Worm (Caenorhabditis elegans) whole organism, early embryonic: ENCODE data around the gene C12D8.13.

Experiments used
- B0310.2 ChIP-seq: sonication (generic microtip); optimal IDR thresholded peaks from 2 replicates; lab custom pipeline; 2016; ENCODE audit warnings: mild to moderate bottlenecking, missing genetic modification characterization, missing compliant biosample characterization
- F13C5.2 ChIP-seq: sonication (generic microtip); optimal IDR thresholded peaks from 2 replicates; lab custom pipeline; 2017; ENCODE audit warnings: mild to moderate bottlenecking, missing genetic modification characterization, inconsistent platforms, missing compliant biosample characterization
- aly-1 ChIP-seq: sonication (generic microtip); optimal IDR thresholded peaks from 2 replicates; lab custom pipeline; 2016; ENCODE audit warnings: missing genetic modification characterization, missing compliant biosample characterization
- ama-1 ChIP-seq: fragments of 150-350 bp; optimal IDR thresholded peaks from 2 replicates; lab custom pipeline; 2014
- ceh-13 ChIP-seq: fragments of 200-800 bp; sonication (Bioruptor generic); optimal IDR thresholded peaks from 2 replicates; lab custom pipeline; 2018; ENCODE audit warnings: mild to moderate bottlenecking, missing genetic modification characterization, missing compliant biosample characterization
- ceh-36 ChIP-seq: sonication (generic microtip); optimal IDR thresholded peaks from 2 replicates; lab custom pipeline; 2016; ENCODE audit warnings: missing genetic modification characterization, inconsistent platforms, missing compliant biosample characterization
- ets-7 ChIP-seq: sonication (generic microtip); optimal IDR thresholded peaks from 2 replicates; lab custom pipeline; 2016; ENCODE audit warnings: missing genotype, missing genetic modification characterization, missing compliant biosample characterization
- flt-1 ChIP-seq: fragments of 200-800 bp; sonication (Bioruptor generic); IDR thresholded peaks from 2 replicates; pipeline ENCODE4 v1.3.6; 2022; ENCODE audit warnings: missing genetic modification characterization, missing compliant biosample characterization
- hmbx-1 ChIP-seq: sonication (generic microtip); optimal IDR thresholded peaks from 2 replicates; lab custom pipeline; 2016; ENCODE audit warnings: mild to moderate bottlenecking, missing genetic modification characterization, missing compliant biosample characterization
- hmg-4 ChIP-seq: fragments of 200-800 bp; sonication (Bioruptor generic); optimal IDR thresholded peaks from 2 replicates; lab custom pipeline; 2018; ENCODE audit warnings: mild to moderate bottlenecking, missing genetic modification characterization, missing compliant biosample characterization
- hnd-1 ChIP-seq: sonication (generic microtip); optimal IDR thresholded peaks from 2 replicates; lab custom pipeline; 2016; ENCODE audit warnings: missing genetic modification characterization, missing compliant biosample characterization
- pes-1 ChIP-seq: fragments of 200-800 bp; sonication (Bioruptor generic); IDR thresholded peaks from 2 replicates; pipeline ENCODE4 v1.3.6; 2022; ENCODE audit warnings: missing genetic modification reagents, missing genetic modification characterization, missing compliant biosample characterization
- scrt-1 ChIP-seq: fragments of 200-800 bp; sonication (Bioruptor generic); IDR thresholded peaks from 2 replicates; pipeline ENCODE4 v1.3.6; 2022; ENCODE audit warnings: missing genetic modification characterization, missing compliant biosample characterization
- sea-1 ChIP-seq: fragments of 200-800 bp; sonication (Bioruptor generic); conservative IDR thresholded peaks from 2 replicates; pipeline ENCODE4 v1.3.6; 2022; ENCODE audit warnings: missing genetic modification characterization, missing compliant biosample characterization
- tbx-11 ChIP-seq: fragments of 200-800 bp; sonication (Bioruptor generic); IDR thresholded peaks from 2 replicates; pipeline ENCODE4 v1.3.6; 2022; ENCODE audit warnings: missing genetic modification characterization, missing compliant biosample characterization
- tbx-37 ChIP-seq: fragments of 200-800 bp; sonication (Bioruptor generic); conservative IDR thresholded peaks from 2 replicates; pipeline ENCODE4 v1.3.6; 2022; ENCODE audit warnings: missing genetic modification reagents, missing genetic modification characterization, missing compliant biosample characterization
- tra-4 ChIP-seq: sonication (generic microtip); optimal IDR thresholded peaks from 2 replicates; lab custom pipeline; 2017; ENCODE audit warnings: missing genetic modification characterization, missing compliant biosample characterization

C12D8.13 gene

DNA sequence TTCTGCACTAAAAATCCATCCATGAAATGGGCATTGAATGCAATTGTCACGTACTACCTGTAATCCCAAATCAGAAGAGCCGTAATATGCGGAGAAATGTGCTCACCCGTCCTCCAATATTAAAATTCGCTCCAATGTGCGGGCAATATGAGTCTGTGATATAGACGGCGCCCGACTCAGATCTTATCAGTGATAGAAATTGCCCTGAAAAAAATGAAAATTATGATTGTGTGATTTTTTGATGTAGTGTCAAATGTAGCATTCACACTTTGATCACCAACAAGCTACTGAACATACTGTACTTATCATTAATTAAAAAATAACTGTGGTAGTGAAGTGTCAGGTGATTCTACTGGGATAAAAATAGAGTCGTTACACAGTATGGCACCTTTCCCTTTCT lies 4.1 kb upstream of the C12D8.13 start:
- TF ChIP-seq B0310.2 = no peak
- TF ChIP-seq tbx-37 = no peak
- no peak for TF ChIP-seq ama-1 (lab: Kevin White, UChicago)
- no peak for TF ChIP-seq ceh-13 (GFP tag; lab: Kevin White, UChicago)

DNA sequence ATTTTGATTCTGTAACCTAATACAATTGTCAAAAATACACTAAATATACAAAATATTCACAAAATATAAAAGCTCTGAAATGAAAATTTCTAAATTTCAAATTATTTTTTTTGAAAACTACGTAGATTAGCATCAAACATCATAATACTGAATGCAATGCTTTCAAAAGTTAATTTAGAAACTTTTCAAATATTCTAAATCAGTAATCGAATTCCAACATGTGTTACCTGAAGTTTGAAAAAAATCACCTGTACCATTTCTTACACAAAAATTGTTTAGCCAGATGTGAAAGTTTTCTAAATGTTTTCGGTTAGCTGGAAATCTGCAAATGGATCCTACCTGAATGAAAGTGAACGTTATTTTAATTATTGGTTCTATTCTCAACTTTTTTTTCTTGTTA lies 1.5 kb upstream of the C12D8.13 start, which contains the start of gene C12D8.20:
Gene C12D8.20 (plus strand): TSS at position 301 of the 400 bp plus-strand sequence.
- TF ChIP-seq tbx-37 = no peak
- no peak for TF ChIP-seq hmg-4 (GFP tag; lab: Kevin White, UChicago)
- no peak for TF ChIP-seq ama-1 (lab: Kevin White, UChicago)

DNA sequence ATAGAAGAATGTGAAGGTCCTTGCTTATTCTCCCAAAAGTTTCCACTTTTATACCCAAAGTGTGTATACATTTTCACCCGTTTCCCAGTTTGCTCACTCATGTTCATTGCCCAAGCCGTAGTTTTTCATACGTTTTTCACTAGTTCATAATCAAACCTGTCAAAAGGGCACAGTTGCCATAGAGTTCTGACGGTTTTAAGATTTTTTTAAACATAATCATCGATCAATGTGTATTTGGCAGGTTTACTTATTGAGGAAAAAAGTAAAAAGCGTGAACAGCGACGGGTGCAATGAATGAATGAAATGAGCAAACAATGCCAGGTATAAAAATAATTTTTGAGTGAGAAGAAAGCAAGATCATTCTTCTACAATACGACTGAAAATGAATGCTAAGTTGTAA lies 812 bp upstream of the C12D8.13 start, which contains the start of the genes fipr-5 and fipr-9:
Gene fipr-5 (minus strand): TSS at position 101 of the 400 bp plus-strand sequence.
Gene fipr-9 (plus strand): TSS at position 346 of the 400 bp plus-strand sequence.
- TF ChIP-seq hmbx-1 (tag; lab: Kevin White, UChicago) (no peak), scrt-1 (GFP tag; lab: Robert Waterston, UW) (no peak), hnd-1 (tag; lab: Kevin White, UChicago) (no peak), flt-1 (no peak), ets-7 (no peak), tbx-37 (no peak), ceh-13 (GFP tag; lab: Kevin White, UChicago) (no peak)

DNA sequence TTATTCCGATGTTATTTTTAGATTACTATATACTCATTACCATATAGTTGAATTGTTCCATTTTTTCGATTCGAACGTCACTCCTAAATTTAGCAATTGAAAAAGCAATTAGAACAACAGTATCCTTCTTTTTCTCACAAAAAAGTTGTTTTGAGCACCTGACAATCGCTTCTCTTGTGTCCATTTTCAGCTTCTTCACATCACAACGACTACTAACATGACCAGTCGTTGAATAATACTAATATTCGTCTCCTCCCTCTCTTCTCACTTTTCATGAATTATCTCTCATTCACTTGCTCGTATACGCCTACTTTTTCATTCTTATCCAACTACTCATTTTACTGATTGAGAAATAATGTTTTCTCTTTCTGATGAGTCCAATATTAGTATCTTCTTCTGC lies 3.8 kb downstream of the C12D8.13 start, which contains the start of gene ZK856.14:
Gene ZK856.14 (plus strand): TSS at position 301 of the 400 bp plus-strand sequence.
- TF ChIP-seq ama-1 (lab: Kevin White, UChicago) (no peak), hmg-4 (GFP tag; lab: Kevin White, UChicago) (no peak), ceh-13 (GFP tag; lab: Kevin White, UChicago) (no peak), pes-1 (GFP tag; lab: Robert Waterston, UW) (no peak)

DNA sequence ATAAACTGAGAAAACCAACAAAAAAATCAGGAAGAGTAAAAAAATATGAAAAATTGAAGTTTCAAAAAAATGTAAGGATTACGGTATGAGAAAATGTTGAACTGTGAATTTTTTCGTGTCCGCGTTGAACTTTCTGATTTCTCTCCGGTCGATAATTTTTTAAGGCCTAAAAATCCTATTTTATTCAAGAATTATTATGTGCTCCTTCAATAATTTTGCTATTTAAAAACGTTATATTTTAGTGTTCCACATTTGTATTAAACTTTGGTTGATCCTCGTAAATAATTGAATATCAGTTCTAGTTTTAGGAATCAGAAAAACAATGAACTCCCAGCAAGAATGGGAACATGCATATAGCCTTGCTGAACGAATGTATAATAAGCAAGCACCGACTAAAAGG lies 7.9 kb downstream of the C12D8.13 start, which contains the start of gene hpo-40:
Gene hpo-40 (plus strand): TSS at position 301 of the 400 bp plus-strand sequence.
- TF ChIP-seq ceh-13 (GFP tag; lab: Kevin White, UChicago) (no peak), flt-1 (no peak), pes-1 (GFP tag; lab: Robert Waterston, UW) (no peak), aly-1 (no peak), ets-7 (no peak), tbx-11 (no peak), scrt-1 (GFP tag; lab: Robert Waterston, UW) (no peak), F13C5.2 (no peak), B0310.2 (no peak), ama-1 (lab: Kevin White, UChicago) (no peak), sea-1 (no peak), tbx-37 (no peak), hnd-1 (tag; lab: Kevin White, UChicago) (no peak), ceh-36 (no peak), hmbx-1 (tag; lab: Kevin White, UChicago) (no peak), tra-4 (tag; lab: Kevin White, UChicago) (no peak), hmg-4 (GFP tag; lab: Kevin White, UChicago) (no peak)

DNA sequence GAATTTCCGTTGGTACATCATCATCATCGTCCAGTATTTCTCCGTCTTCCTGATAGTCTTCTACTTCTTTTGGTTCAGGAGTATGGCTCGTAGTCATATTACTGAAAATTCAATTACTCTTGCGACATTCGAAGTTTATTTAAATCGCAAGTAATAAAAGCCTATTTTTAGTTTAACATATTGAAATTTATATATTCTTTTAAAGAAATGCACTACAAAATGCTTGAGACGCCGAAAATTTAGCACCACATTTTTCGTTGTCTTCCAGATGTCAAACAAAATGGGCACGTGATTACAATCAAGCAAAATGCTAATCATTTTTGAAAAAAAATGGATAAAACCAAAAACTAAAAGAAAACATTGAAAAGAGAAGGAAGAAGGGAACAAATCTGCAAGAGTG lies 8.5 kb downstream of the C12D8.13 start, which contains the start of gene zhit-3:
Gene zhit-3 (minus strand): TSS at position 101 of the 400 bp plus-strand sequence.
- TF ChIP-seq hmbx-1 (tag; lab: Kevin White, UChicago) (no peak), tra-4 (tag; lab: Kevin White, UChicago) (no peak), pes-1 (GFP tag; lab: Robert Waterston, UW) (no peak), ceh-13 (GFP tag; lab: Kevin White, UChicago) (no peak)

DNA sequence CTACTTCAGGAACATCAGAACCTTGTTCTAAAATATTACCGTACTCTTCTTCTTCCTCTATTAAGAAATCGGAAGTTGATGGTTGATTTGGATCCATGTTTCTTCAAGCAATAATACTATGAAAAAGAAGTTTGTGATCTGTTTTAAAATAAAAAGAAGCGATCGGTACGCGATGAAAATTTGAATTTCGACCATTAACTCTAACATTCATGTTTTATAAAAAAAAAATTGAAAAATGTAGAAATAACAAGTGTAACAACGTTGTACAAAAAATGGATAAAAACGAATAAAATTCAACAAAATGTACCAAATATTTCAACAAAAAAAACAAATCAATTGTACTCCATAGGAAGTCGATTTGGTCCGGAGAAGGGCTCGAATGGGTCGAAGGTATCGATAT lies 10.3 kb downstream of the C12D8.13 start, which contains the start of gene tftc-3:
Gene tftc-3 (minus strand): TSS at position 101 of the 400 bp plus-strand sequence.
- TF ChIP-seq tra-4 (tag; lab: Kevin White, UChicago) (no peak), flt-1 (no peak), ceh-13 (GFP tag; lab: Kevin White, UChicago) (no peak), scrt-1 (GFP tag; lab: Robert Waterston, UW) (no peak), pes-1 (GFP tag; lab: Robert Waterston, UW) (no peak), tbx-11 (no peak), hmg-4 (GFP tag; lab: Kevin White, UChicago) (no peak), ama-1 (lab: Kevin White, UChicago) (no peak), ceh-36 (no peak), aly-1 (no peak), F13C5.2 (no peak), B0310.2 (no peak), ets-7 (no peak), sea-1 (no peak), hmbx-1 (tag; lab: Kevin White, UChicago) (no peak), tbx-37 (no peak), hnd-1 (tag; lab: Kevin White, UChicago) (no peak)

DNA sequence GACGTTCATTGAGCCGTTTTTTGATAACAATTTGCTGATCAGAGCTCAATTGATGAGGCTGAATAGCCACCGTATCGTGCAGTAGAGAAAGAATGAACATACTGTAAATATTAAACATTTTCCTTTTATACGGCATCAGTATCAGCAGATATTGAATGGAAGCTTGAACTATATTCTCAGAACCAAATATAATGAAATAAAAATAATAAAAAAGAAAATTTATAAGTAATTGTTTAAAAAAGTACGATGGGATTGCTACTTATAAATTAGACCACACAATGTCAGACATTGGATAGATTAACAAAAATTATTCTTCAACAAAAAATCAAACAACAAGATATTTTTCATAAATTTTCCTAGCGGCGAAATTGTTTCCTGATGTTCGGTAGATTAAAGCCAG lies 14.0 kb downstream of the C12D8.13 start, which contains the start of gene rpc-25:
Gene rpc-25 (minus strand): TSS at position 101 of the 400 bp plus-strand sequence.
- TF ChIP-seq sea-1 (no peak), B0310.2 (no peak), flt-1 (no peak), ama-1 (lab: Kevin White, UChicago) (no peak), tbx-11 (no peak), ets-7 (no peak), hmg-4 (GFP tag; lab: Kevin White, UChicago) (no peak), hnd-1 (tag; lab: Kevin White, UChicago) (no peak), F13C5.2 (no peak), tbx-37 (no peak), tra-4 (tag; lab: Kevin White, UChicago) (no peak), ceh-36 (no peak), pes-1 (GFP tag; lab: Robert Waterston, UW) (no peak), ceh-13 (GFP tag; lab: Kevin White, UChicago) (no peak)
